Worm (Caenorhabditis elegans): ENCODE results near the gene Y39G8B.2.
A peak's percentile ranks its signal among the peaks of the same experiment; 100 is the strongest.

Y39G8B.2 gene

ce11 chrII:13954077-13954476, 21.9 kb downstream of the Y39G8B.2 start:
- TF ChIP-seq dmd-8 (GFP tag; IDR thresholded peaks at IDR 0.05), result no peak
- TF ChIP-seq unc-130 (GFP tag; optimal IDR thresholded peaks at IDR 0.05), result no peak
- TF ChIP-seq madf-9 (GFP tag; conservative IDR thresholded peaks at IDR 0.05), result no peak
- no peak for TF ChIP-seq ceh-20 (GFP tag; IDR thresholded peaks at IDR 0.05)
- peak; percentile 96 for TF ChIP-seq nhr-77 (tag; optimal IDR thresholded peaks at IDR 0.05)
- TF ChIP-seq lim-7 (GFP tag; IDR thresholded peaks at IDR 0.05), result no peak
- TF ChIP-seq nhr-237 (tag; optimal IDR thresholded peaks at IDR 0.05), result no peak
- no peak for TF ChIP-seq spr-1 (tag; optimal IDR thresholded peaks at IDR 0.05)
- no peak for TF ChIP-seq sdz-12 (GFP tag; optimal IDR thresholded peaks at IDR 0.05)
- no peak for TF ChIP-seq lin-29 (GFP tag; IDR thresholded peaks at IDR 0.05)
- no peak for TF ChIP-seq ZK337.2 (GFP tag; IDR thresholded peaks at IDR 0.05)
- TF ChIP-seq fkh-10 (GFP tag; optimal IDR thresholded peaks at IDR 0.05), result no peak
- peak; percentile 85 for TF ChIP-seq hlh-11 (tag; optimal IDR thresholded peaks at IDR 0.05)
- no peak; the same call in 1 of the 2 replicates for TF ChIP-seq pha-4 (GFP tag; IDR thresholded peaks at IDR 0.05)
- no peak for TF ChIP-seq pha-4 (tag; optimal IDR thresholded peaks at IDR 0.05)
- TF ChIP-seq nhr-6 (tag; optimal IDR thresholded peaks at IDR 0.05), result peak; percentile 85
- no peak for TF ChIP-seq arid-1 (GFP tag; conservative IDR thresholded peaks at IDR 0.05)
- TF ChIP-seq nhr-102 (tag; optimal IDR thresholded peaks at IDR 0.05), result peak; percentile 51
- TF ChIP-seq F44E2.7 (GFP tag; IDR thresholded peaks at IDR 0.05), result no peak
- no peak for TF ChIP-seq unc-39 (tag; optimal IDR thresholded peaks at IDR 0.05)
- no peak for TF ChIP-seq snpc-1.2 (GFP tag; IDR thresholded peaks at IDR 0.05)
- TF ChIP-seq egl-27 (tag; optimal IDR thresholded peaks at IDR 0.05), result no peak
- no peak for TF ChIP-seq attf-4 (tag; optimal IDR thresholded peaks at IDR 0.05)
- TF ChIP-seq Y105C5A.15 (GFP tag; IDR thresholded peaks at IDR 0.05), result no peak
- no peak for TF ChIP-seq nhr-10 (tag; optimal IDR thresholded peaks at IDR 0.05)
- TF ChIP-seq nhr-76 (tag; optimal IDR thresholded peaks at IDR 0.05), result no peak
- peak; percentile 1 for TF ChIP-seq dpl-1 (GFP tag; optimal IDR thresholded peaks at IDR 0.05)
- TF ChIP-seq lin-13 (GFP tag; optimal IDR thresholded peaks at IDR 0.05), result no peak
- peak in 1 of 2 experiments; percentile 33 for TF ChIP-seq mdl-1 (tag; optimal IDR thresholded peaks at IDR 0.05)
- TF ChIP-seq Y48G9A.11 (GFP tag; IDR thresholded peaks at IDR 0.05), result no peak
- no peak for TF ChIP-seq egl-43 (GFP tag; IDR thresholded peaks at IDR 0.05)
- no peak for TF ChIP-seq zag-1 (tag; optimal IDR thresholded peaks at IDR 0.05)
- no peak for TF ChIP-seq zip-2 (tag; optimal IDR thresholded peaks at IDR 0.05)
- no peak for TF ChIP-seq vab-7 (GFP tag; IDR thresholded peaks at IDR 0.05)
- no peak for TF ChIP-seq ama-1 (optimal IDR thresholded peaks at IDR 0.05)
- TF ChIP-seq mxl-2 (GFP tag; conservative IDR thresholded peaks at IDR 0.05), result no peak
- no peak for TF ChIP-seq lin-39 (tag; optimal IDR thresholded peaks at IDR 0.05)
- no peak for TF ChIP-seq hmg-1.1 (GFP tag; IDR thresholded peaks at IDR 0.05)
- no peak for TF ChIP-seq duxl-1 (tag; optimal IDR thresholded peaks at IDR 0.05; ENCODE audit: poor library complexity)
- TF ChIP-seq spr-3 (GFP tag; optimal IDR thresholded peaks at IDR 0.05), result no peak
- 0 out of 2 replicates have a peak, but pooled peaks have one; percentile 29 for TF ChIP-seq mdt-29 (GFP tag; IDR thresholded peaks at IDR 0.05)
- no peak for TF ChIP-seq ZK546.5 (tag; optimal IDR thresholded peaks at IDR 0.05)
- no peak for TF ChIP-seq aly-2 (tag; optimal IDR thresholded peaks at IDR 0.05)
- no peak for TF ChIP-seq ceh-62 (tag; optimal IDR thresholded peaks at IDR 0.05)
- peak; percentile 82 for TF ChIP-seq hlh-30 (tag; optimal IDR thresholded peaks at IDR 0.05; ENCODE audit: insufficient read depth)
- TF ChIP-seq lir-3 (tag; optimal IDR thresholded peaks at IDR 0.05), result no peak
- TF ChIP-seq ceh-32 (tag; optimal IDR thresholded peaks at IDR 0.05; ENCODE audit: poor library complexity), result no peak
- no peak for TF ChIP-seq ceh-28 (tag; optimal IDR thresholded peaks at IDR 0.05)
- no peak for TF ChIP-seq nhr-41 (GFP tag; IDR thresholded peaks at IDR 0.05)
- TF ChIP-seq T26A8.4 (GFP tag; IDR thresholded peaks at IDR 0.05), result 0 out of 2 replicates have a peak, but pooled peaks have one; percentile 25
- no peak for TF ChIP-seq rbr-2 (tag; optimal IDR thresholded peaks at IDR 0.05)
- peak; percentile 94 for TF ChIP-seq nhr-28 (tag; optimal IDR thresholded peaks at IDR 0.05)
- peak in 1 of 2 experiments; percentile 72 for TF ChIP-seq lsy-2 (tag; optimal IDR thresholded peaks at IDR 0.05)
